Fruit fly (Drosophila melanogaster) Kc167 (cell line): Measurements from ENCODE around the gene Mcm2.

Source experiments
- Myc ChIP-seq: fragments of >200 bp; optimal IDR thresholded peaks from 2 replicates; lab custom pipeline; 2017; ENCODE audit warnings: missing external identifiers
- Sin3A ChIP-seq: fragments of >200 bp; optimal IDR thresholded peaks from 2 replicates; lab custom pipeline; 2018; ENCODE audit warnings: missing external identifiers
- h ChIP-seq: fragments of >200 bp; optimal IDR thresholded peaks from 3 replicates; lab custom pipeline; 2018; ENCODE audit warnings: missing external identifiers
- insv ChIP-seq: fragments of >200 bp; optimal IDR thresholded peaks from 3 replicates; lab custom pipeline; 2018; ENCODE audit warnings: missing external identifiers
- psq ChIP-seq: fragments of >200 bp; optimal IDR thresholded peaks from 2 replicates; lab custom pipeline; 2017; ENCODE audit warnings: missing external identifiers
- ttk ChIP-seq: sonication (Bioruptor generic); optimal IDR thresholded peaks from 2 replicates; lab custom pipeline; 2017; ENCODE audit warnings: missing external identifiers

Mcm2 gene

dm6 chr3R:8317215-8317614 is 52.4 kb downstream of the Mcm2 start, which contains the start of gene Ctr1B:
Gene Ctr1B, plus strand, starts transcription at chr3R:8317612.
- TF ChIP-seq Sin3A (lab: Kevin White, UChicago) (no peak), psq (lab: Kevin White, UChicago) (no peak), insv (lab: Kevin White, UChicago) (no peak), h (lab: Kevin White, UChicago) (no peak), ttk (lab: Kevin White, UChicago) (no peak), Myc (no peak)
